Fruit fly (Drosophila melanogaster) whole organism, embryonic: ENCODE measurements around the gene w.

ENCODE experiments used
- C15 ChIP-seq: fragments of 200-800 bp; sonication (Bioruptor generic); IDR thresholded peaks from 3 replicates; pipeline ENCODE4 v1.3.6; 2022; ENCODE audit warnings: missing biosample characterization, missing genetic modification characterization
- CG10147 ChIP-seq: fragments of 200-800 bp; sonication (Bioruptor generic); optimal IDR thresholded peaks from 2 replicates; lab custom pipeline; 2019; ENCODE audit warnings: missing biosample characterization, mild to moderate bottlenecking, missing genetic modification characterization, moderate library complexity
- CG10959 ChIP-seq: fragments of 200-800 bp; sonication (Bioruptor generic); IDR thresholded peaks from 2 replicates; pipeline ENCODE4 v1.3.6; 2022; ENCODE audit warnings: missing biosample characterization, missing genetic modification characterization
- CG11085 ChIP-seq: fragments of 200-800 bp; sonication (Bioruptor generic); IDR thresholded peaks from 2 replicates; pipeline ENCODE4 v1.3.6; 2022; ENCODE audit warnings: missing biosample characterization, missing genetic modification characterization
- CG12071 ChIP-seq: fragments of 200-800 bp; sonication (Bioruptor generic); optimal IDR thresholded peaks from 3 replicates; lab custom pipeline; 2018; ENCODE audit warnings: missing biosample characterization, mild to moderate bottlenecking, missing genetic modification characterization
- CG12219 ChIP-seq: fragments of 200-800 bp; sonication (Bioruptor generic); optimal IDR thresholded peaks from 3 replicates; lab custom pipeline; 2018; ENCODE audit warnings: missing biosample characterization, mild to moderate bottlenecking, missing genetic modification characterization
- CG12299 ChIP-seq: fragments of 200-800 bp; sonication (Bioruptor generic); optimal IDR thresholded peaks from 2 replicates; lab custom pipeline; 2018; ENCODE audit warnings: missing biosample characterization, mild to moderate bottlenecking, missing genetic modification characterization
- CG12744 ChIP-seq: fragments of 200-800 bp; sonication (Bioruptor generic); optimal IDR thresholded peaks from 2 replicates; lab custom pipeline; 2016; ENCODE audit warnings: missing biosample characterization, missing genetic modification characterization
- CG13296 ChIP-seq: fragments of 200-800 bp; sonication (Bioruptor generic); optimal IDR thresholded peaks from 3 replicates; lab custom pipeline; 2018; ENCODE audit warnings: missing biosample characterization, mild to moderate bottlenecking, missing genetic modification characterization
- CG15601 ChIP-seq: fragments of 200-800 bp; sonication (Bioruptor generic); optimal IDR thresholded peaks from 3 replicates; lab custom pipeline; 2019; ENCODE audit warnings: missing biosample characterization, mild to moderate bottlenecking, missing genetic modification characterization, moderate library complexity
- CG16815 ChIP-seq: fragments of 200-800 bp; sonication (Bioruptor generic); optimal IDR thresholded peaks from 3 replicates; lab custom pipeline; 2017; ENCODE audit warnings: missing biosample characterization, mild to moderate bottlenecking, missing genetic modification characterization
- CG2116 ChIP-seq: fragments of 200-800 bp; sonication (Bioruptor generic); optimal IDR thresholded peaks from 3 replicates; lab custom pipeline; 2018; ENCODE audit warnings: missing biosample characterization, mild to moderate bottlenecking, missing genetic modification characterization
- CG2120 ChIP-seq: fragments of 200-800 bp; sonication (Bioruptor generic); optimal IDR thresholded peaks from 3 replicates; lab custom pipeline; 2016; ENCODE audit warnings: missing biosample characterization, missing genetic modification characterization
- CG2678 ChIP-seq: fragments of 200-800 bp; sonication (Bioruptor generic); optimal IDR thresholded peaks from 3 replicates; lab custom pipeline; 2019; ENCODE audit warnings: missing biosample characterization, mild to moderate bottlenecking, missing genetic modification characterization, moderate library complexity
- CG3281 ChIP-seq: fragments of 200-800 bp; sonication (Bioruptor generic); optimal IDR thresholded peaks from 3 replicates; lab custom pipeline; 2017; ENCODE audit warnings: missing biosample characterization, mild to moderate bottlenecking, missing genetic modification characterization
- CG5245 ChIP-seq: fragments of 200-800 bp; sonication (Bioruptor generic); optimal IDR thresholded peaks from 3 replicates; lab custom pipeline; 2016; ENCODE audit warnings: missing biosample characterization, missing genetic modification characterization
- CG6175 ChIP-seq: fragments of 200-800 bp; sonication (Bioruptor generic); IDR thresholded peaks from 3 replicates; pipeline ENCODE4 v1.3.6; 2022; ENCODE audit warnings: missing biosample characterization, missing genetic modification characterization
- CG6654 ChIP-seq: fragments of 200-800 bp; sonication (Bioruptor generic); optimal IDR thresholded peaks from 2 replicates; lab custom pipeline; 2017; ENCODE audit warnings: missing biosample characterization, mild to moderate bottlenecking, missing genetic modification characterization
- CG6683 ChIP-seq: fragments of 200-800 bp; sonication (Bioruptor generic); optimal IDR thresholded peaks from 2 replicates; lab custom pipeline; 2017; ENCODE audit warnings: missing biosample characterization, mild to moderate bottlenecking, missing genetic modification characterization, missing genetic modification reagents
- CG6765 ChIP-seq: fragments of 200-800 bp; sonication (Bioruptor generic); optimal IDR thresholded peaks from 3 replicates; lab custom pipeline; 2017; ENCODE audit warnings: missing biosample characterization, mild to moderate bottlenecking, missing genetic modification characterization
- CG8944 ChIP-seq: fragments of 200-800 bp; sonication (Bioruptor generic); optimal IDR thresholded peaks from 3 replicates; lab custom pipeline; 2016; ENCODE audit warnings: missing biosample characterization, missing genetic modification characterization
- CG9876 ChIP-seq: fragments of 200-800 bp; sonication (Bioruptor generic); optimal IDR thresholded peaks from 2 replicates; lab custom pipeline; 2016; ENCODE audit warnings: missing biosample characterization, missing genetic modification characterization
- Fer1 ChIP-seq: fragments of 200-800 bp; sonication (Bioruptor generic); optimal IDR thresholded peaks from 2 replicates; lab custom pipeline; 2017; ENCODE audit warnings: missing biosample characterization, mild to moderate bottlenecking, missing genetic modification characterization
- HLHmδ ChIP-seq: fragments of 200-800 bp; sonication (Bioruptor generic); optimal IDR thresholded peaks from 2 replicates; lab custom pipeline; 2018; ENCODE audit warnings: missing biosample characterization, mild to moderate bottlenecking, missing genetic modification characterization, moderate library complexity
- HmgZ ChIP-seq: fragments of 200-800 bp; sonication (Bioruptor generic); optimal IDR thresholded peaks from 2 replicates; lab custom pipeline; 2018; ENCODE audit warnings: missing biosample characterization, mild to moderate bottlenecking, missing genetic modification characterization
- Mad ChIP-seq: fragments of 200-800 bp; sonication (Bioruptor generic); optimal IDR thresholded peaks from 2 replicates; lab custom pipeline; 2016; ENCODE audit warnings: missing biosample characterization, missing genetic modification characterization
- NK7.1 ChIP-seq: fragments of 200-800 bp; sonication (Bioruptor generic); optimal IDR thresholded peaks from 3 replicates; lab custom pipeline; 2016; ENCODE audit warnings: missing biosample characterization, missing genetic modification characterization
- Neu2 ChIP-seq: fragments of 200-800 bp; sonication (Bioruptor generic); optimal IDR thresholded peaks from 3 replicates; lab custom pipeline; 2016; ENCODE audit warnings: missing biosample characterization, missing genetic modification characterization, borderline replicate concordance
- Nf-YA ChIP-seq: fragments of 200-800 bp; sonication (Bioruptor generic); IDR thresholded peaks from 2 replicates; pipeline ENCODE4 v1.3.6; 2022; ENCODE audit warnings: missing biosample characterization, missing genetic modification characterization
- Nf-YB ChIP-seq: fragments of 200-800 bp; sonication (Bioruptor generic); optimal IDR thresholded peaks from 3 replicates; lab custom pipeline; 2019; ENCODE audit warnings: missing biosample characterization, mild to moderate bottlenecking, missing genetic modification characterization, moderate library complexity
- Oaz ChIP-seq: fragments of 200-800 bp; sonication (Bioruptor generic); IDR thresholded peaks from 2 replicates; pipeline ENCODE4 v1.3.6; 2022; ENCODE audit warnings: missing biosample characterization, missing genetic modification characterization
- Rfx ChIP-seq: fragments of 200-800 bp; sonication (Bioruptor generic); IDR thresholded peaks from 2 replicates; pipeline ENCODE4 v1.3.6; 2022; ENCODE audit warnings: missing biosample characterization, missing genetic modification characterization
- Sin3A ChIP-seq: fragments of >200 bp; optimal IDR thresholded peaks from 2 replicates; lab custom pipeline; 2018
- abd-A ChIP-seq: fragments of 200-800 bp; sonication (Bioruptor generic); optimal IDR thresholded peaks from 3 replicates; lab custom pipeline; 2019; ENCODE audit warnings: missing biosample characterization, mild to moderate bottlenecking, missing genetic modification characterization, moderate library complexity
- ac ChIP-seq: fragments of 200-800 bp; sonication (Bioruptor generic); optimal IDR thresholded peaks from 3 replicates; lab custom pipeline; 2017; ENCODE audit warnings: missing biosample characterization, mild to moderate bottlenecking, missing genetic modification characterization
- ap ChIP-seq: fragments of 200-800 bp; sonication (Bioruptor generic); IDR thresholded peaks from 2 replicates; pipeline ENCODE4 v1.3.6; 2022; ENCODE audit warnings: missing biosample characterization, missing genetic modification characterization
- dan ChIP-seq: fragments of 200-800 bp; sonication (Bioruptor generic); IDR thresholded peaks from 2 replicates; pipeline ENCODE4 v1.3.6; 2022; ENCODE audit warnings: missing biosample characterization, missing genetic modification characterization
- ham ChIP-seq: fragments of 200-800 bp; sonication (Bioruptor generic); IDR thresholded peaks from 2 replicates; pipeline ENCODE4 v1.3.6; 2022; ENCODE audit warnings: missing biosample characterization, missing genetic modification characterization
- klu ChIP-seq: fragments of 200-800 bp; sonication (Bioruptor generic); IDR thresholded peaks from 2 replicates; pipeline ENCODE4 v1.3.6; 2022; ENCODE audit warnings: missing biosample characterization, missing genetic modification characterization
- kni ChIP-seq: fragments of 200-800 bp; sonication (Bioruptor generic); optimal IDR thresholded peaks from 3 replicates; lab custom pipeline; 2017; ENCODE audit warnings: mild to moderate bottlenecking, missing biosample characterization, missing genetic modification reagents, missing genetic modification characterization
- nerfin-2 ChIP-seq: fragments of 200-800 bp; sonication (Bioruptor generic); IDR thresholded peaks from 2 replicates; pipeline ENCODE4 v1.3.6; 2022; ENCODE audit warnings: missing biosample characterization, missing genetic modification characterization; ENCODE audit not compliant: partially characterized antibody
- prd ChIP-seq, 3 experiments: fragments of >200 bp in 2 of 3; fragments of 200-800 bp in 1 of 3; sonication (Bioruptor generic) in 1 of 3; optimal IDR thresholded peaks in 2 of 3; IDR thresholded peaks in 1 of 3; 2 replicates in 2 of 3; 3 replicates in 1 of 3; pipeline versions ENCODE4 v1.3.6 to Lab custom; 2017 to 2022; ENCODE audit warnings: missing biosample characterization in 1 of 3, missing genetic modification characterization in 1 of 3
- sima ChIP-seq: fragments of 200-800 bp; sonication (Bioruptor generic); optimal IDR thresholded peaks from 2 replicates; lab custom pipeline; 2016; ENCODE audit warnings: missing biosample characterization, missing genetic modification characterization
- so ChIP-seq: fragments of 200-800 bp; sonication (Bioruptor generic); IDR thresholded peaks from 3 replicates; pipeline ENCODE4 v1.3.6; 2022; ENCODE audit warnings: missing biosample characterization, missing genetic modification characterization
- sob ChIP-seq: fragments of 200-800 bp; sonication (Bioruptor generic); IDR thresholded peaks from 2 replicates; pipeline ENCODE4 v1.3.6; 2022; ENCODE audit warnings: missing biosample characterization, missing genetic modification characterization
- sqz ChIP-seq: fragments of 200-800 bp; sonication (Bioruptor generic); optimal IDR thresholded peaks from 3 replicates; lab custom pipeline; 2018; ENCODE audit warnings: missing biosample characterization, mild to moderate bottlenecking, missing genetic modification characterization
- sr ChIP-seq: fragments of 200-800 bp; sonication (Bioruptor generic); IDR thresholded peaks from 3 replicates; pipeline ENCODE4 v1.3.6; 2022; ENCODE audit warnings: missing biosample characterization, missing genetic modification characterization
- ssp ChIP-seq: fragments of 200-800 bp; sonication (Bioruptor generic); IDR thresholded peaks from 2 replicates; pipeline ENCODE4 v1.3.6; 2022; ENCODE audit warnings: missing biosample characterization, missing genetic modification characterization
- tgo ChIP-seq: fragments of 200-800 bp; sonication (Bioruptor generic); IDR thresholded peaks from 3 replicates; pipeline ENCODE4 v1.3.6; 2022; ENCODE audit warnings: missing biosample characterization, missing genetic modification characterization
- toy ChIP-seq: fragments of 200-800 bp; sonication (Bioruptor generic); IDR thresholded peaks from 2 replicates; pipeline ENCODE4 v1.3.6; 2022; ENCODE audit warnings: missing biosample characterization, missing genetic modification characterization
- trem ChIP-seq: fragments of 200-800 bp; optimal IDR thresholded peaks from 3 replicates; lab custom pipeline; 2019; ENCODE audit warnings: missing biosample characterization, mild to moderate bottlenecking, missing genetic modification characterization, moderate library complexity

w gene

dm6 chrX:2743020-2743419, 53.2 kb downstream of the w start (continued):
- TF ChIP-seq CG12299 (tag; lab: Kevin White, UChicago) (peak; percentile 18), CG6765 (GFP tag; lab: Kevin White, UChicago) (no peak), CG12071 (GFP tag; lab: Kevin White, UChicago) (peak; percentile 54), CG12744 (peak; percentile 60), HLHmδ (GFP tag; lab: Kevin White, UChicago) (no peak), CG10147 (GFP tag; lab: Kevin White, UChicago) (peak; percentile 35), CG11085 (GFP tag; lab: Robert Waterston, UW) (peak; percentile 86), Mad (GFP tag; lab: Kevin White, UChicago) (peak; percentile 59), CG16815 (GFP tag; lab: Kevin White, UChicago) (peak; percentile 56), dan (GFP tag; lab: Robert Waterston, UW) (no peak), sr (GFP tag; lab: Robert Waterston, UW) (peak; percentile 74; the same call in 2 of the 3 replicates), Nf-YA (GFP tag; lab: Robert Waterston, UW) (peak; percentile 70), CG8944 (peak; percentile 77), CG9876 (GFP tag; lab: Kevin White, UChicago) (peak; percentile 64), CG13296 (peak; percentile 78), Rfx (GFP tag; lab: Robert Waterston, UW) (peak; percentile 95), CG15601 (no peak), CG6654 (GFP tag; lab: Kevin White, UChicago) (peak; percentile 31), CG5245 (GFP tag; lab: Kevin White, UChicago) (peak; percentile 53), so (GFP tag; lab: Robert Waterston, UW) (peak; percentile 85), CG12219 (GFP tag; lab: Kevin White, UChicago) (peak; percentile 65), prd (optimal IDR thresholded peaks at IDR 0.05; lab: Kevin White, UChicago) (no peak), prd (GFP tag; IDR thresholded peaks at IDR 0.05; lab: Robert Waterston, UW) (peak; percentile 89), trem (tag; lab: Kevin White, UChicago) (no peak), HmgZ (tag; lab: Kevin White, UChicago) (peak; percentile 82), nerfin-2 (no peak), CG6175 (GFP tag; lab: Robert Waterston, UW) (peak; percentile 88), ssp (GFP tag; lab: Robert Waterston, UW) (peak; percentile 69), Nf-YB (peak; percentile 41), ham (GFP tag; lab: Robert Waterston, UW) (peak; percentile 75; the same call in 1 of the 2 replicates), tgo (GFP tag; lab: Robert Waterston, UW) (peak; percentile 87), CG2120 (GFP tag; lab: Kevin White, UChicago) (peak; percentile 95), Sin3A (lab: Kevin White, UChicago) (no peak), toy (GFP tag; lab: Robert Waterston, UW) (peak; percentile 69; the same call in 1 of the 2 replicates), CG10959 (GFP tag; lab: Robert Waterston, UW) (peak; percentile 47), CG2116 (GFP tag; lab: Kevin White, UChicago) (no peak), ac (no peak), sob (GFP tag; lab: Robert Waterston, UW) (peak; percentile 93), CG3281 (peak; percentile 86), kni (GFP tag; lab: Kevin White, UChicago) (no peak), Oaz (peak; percentile 85), CG6683 (GFP tag; lab: Kevin White, UChicago) (peak; percentile 56), Fer1 (GFP tag; lab: Kevin White, UChicago) (peak; percentile 86), Neu2 (GFP tag; lab: Kevin White, UChicago) (no peak), NK7.1 (GFP tag; lab: Kevin White, UChicago) (peak; percentile 58), abd-A (tag; lab: Kevin White, UChicago) (no peak), ap (GFP tag; lab: Robert Waterston, UW) (peak; percentile 79), CG2678 (tag; lab: Kevin White, UChicago) (peak; percentile 86), sima (GFP tag; lab: Kevin White, UChicago) (peak; percentile 42), sqz (GFP tag; lab: Kevin White, UChicago) (no peak), C15 (peak; percentile 77; the same call in 2 of the 3 replicates), klu (GFP tag; lab: Robert Waterston, UW) (peak; percentile 77)
